Worm (Caenorhabditis elegans) whole organism, midembryonic: Measurements from ENCODE around the gene Y37E11AL.1.
A peak's percentile ranks its signal among the peaks of the same experiment; 100 is the strongest.

Source experiments
- T22C8.4 ChIP-seq: fragments of 200-800 bp; sonication (Bioruptor generic); IDR thresholded peaks from 2 replicates; pipeline ENCODE4 v1.3.6; 2022; ENCODE audit warnings: missing genetic modification characterization, missing compliant biosample characterization
- cog-1 ChIP-seq: sonication (generic microtip); optimal IDR thresholded peaks from 2 replicates; lab custom pipeline; 2016; ENCODE audit warnings: missing genetic modification characterization, missing compliant biosample characterization
- flt-1 ChIP-seq: fragments of 200-800 bp; sonication (Bioruptor generic); IDR thresholded peaks from 2 replicates; pipeline ENCODE4 v1.3.6; 2022; ENCODE audit warnings: missing genetic modification characterization, missing compliant biosample characterization
- klf-2 ChIP-seq: fragments of 200-800 bp; sonication (Bioruptor generic); conservative IDR thresholded peaks from 2 replicates; pipeline ENCODE4 v1.3.6; 2022; ENCODE audit warnings: missing genetic modification reagents, missing genetic modification characterization, missing compliant biosample characterization
- med-1 ChIP-seq: sonication (generic microtip); optimal IDR thresholded peaks from 2 replicates; lab custom pipeline; 2017; ENCODE audit warnings: missing genetic modification characterization, mild to moderate bottlenecking, missing compliant biosample characterization, antibody characterized with exemption, missing genetic modification reagents; ENCODE audit not compliant: insufficient read depth
- ref-1 ChIP-seq: fragments of 200-800 bp; sonication (Bioruptor generic); conservative IDR thresholded peaks from 2 replicates; pipeline ENCODE4 v1.3.6; 2022; ENCODE audit warnings: missing genetic modification reagents, missing genetic modification characterization, missing compliant biosample characterization
- tab-1 ChIP-seq: fragments of 200-800 bp; sonication (Bioruptor generic); IDR thresholded peaks from 2 replicates; pipeline ENCODE4 v1.3.6; 2022; ENCODE audit warnings: missing genetic modification characterization, missing compliant biosample characterization
- ztf-23 ChIP-seq: fragments of 200-800 bp; sonication (Bioruptor generic); IDR thresholded peaks from 2 replicates; pipeline ENCODE4 v1.3.6; 2022; ENCODE audit warnings: missing genetic modification reagents, missing genetic modification characterization, missing compliant biosample characterization
- ztf-29 ChIP-seq: fragments of 200-800 bp; sonication (Bioruptor generic); IDR thresholded peaks from 2 replicates; pipeline ENCODE4 v1.3.6; 2022; ENCODE audit warnings: missing genetic modification reagents, missing genetic modification characterization, missing compliant biosample characterization

Y37E11AL.1 gene

DNA sequence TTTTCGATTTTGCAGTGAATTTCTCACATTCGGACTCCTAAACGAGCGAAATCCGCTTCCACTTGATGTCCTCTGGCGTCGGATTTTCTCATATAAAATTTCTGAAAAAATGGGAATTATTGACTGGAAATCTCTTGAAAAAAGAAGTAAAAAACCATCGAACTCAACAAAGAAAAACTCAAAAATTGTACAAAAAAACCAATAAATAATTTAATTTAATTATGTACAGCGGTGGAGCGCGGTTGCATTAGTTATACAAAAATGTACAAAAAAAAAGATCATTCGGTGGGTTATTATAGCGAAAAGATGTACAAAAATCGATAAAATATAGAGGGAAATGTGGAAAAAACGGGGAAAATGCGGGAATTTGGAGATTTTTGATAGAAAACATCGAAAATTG lies 13.4 kb downstream of the Y37E11AL.1 start, which contains the start of gene Y37E11AM.4:
Gene Y37E11AM.4, minus strand, starts transcription at position 101 of the 400 bp plus-strand sequence.
- TF ChIP-seq ztf-29 (GFP tag; lab: Robert Waterston, UW), result no peak

DNA sequence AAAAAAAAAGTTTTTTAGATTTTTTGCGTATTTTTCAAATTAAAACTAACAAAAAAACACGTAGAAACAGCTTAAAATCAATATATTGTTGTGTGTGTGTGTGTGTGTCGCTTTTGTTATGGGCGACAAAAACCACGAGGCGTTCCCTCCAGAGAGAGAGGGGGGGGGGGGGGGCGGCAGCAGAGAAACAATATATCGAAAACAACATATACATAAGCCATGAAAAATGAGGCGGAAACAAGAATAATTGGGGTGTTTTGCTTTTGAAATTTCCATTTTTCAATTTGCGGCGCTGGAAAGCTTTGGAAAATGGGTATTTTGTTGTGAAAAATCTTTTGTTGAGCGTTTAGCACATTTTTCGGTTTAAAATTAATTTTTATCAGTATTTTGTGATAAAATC lies 16.1 kb downstream of the Y37E11AL.1 start, which contains the start of gene Y37E11AM.2:
Gene Y37E11AM.2, minus strand, starts transcription at position 101 of the 400 bp plus-strand sequence.
- TF ChIP-seq ztf-23 (GFP tag; lab: Robert Waterston, UW) (no peak), flt-1 (no peak), ztf-29 (GFP tag; lab: Robert Waterston, UW) (no peak), med-1 (GFP tag; lab: Kevin White, UChicago) (no peak), T22C8.4 (no peak), ref-1 (no peak), cog-1 (no peak), klf-2 (GFP tag; lab: Robert Waterston, UW) (no peak), tab-1 (GFP tag; lab: Robert Waterston, UW) (no peak)

DNA sequence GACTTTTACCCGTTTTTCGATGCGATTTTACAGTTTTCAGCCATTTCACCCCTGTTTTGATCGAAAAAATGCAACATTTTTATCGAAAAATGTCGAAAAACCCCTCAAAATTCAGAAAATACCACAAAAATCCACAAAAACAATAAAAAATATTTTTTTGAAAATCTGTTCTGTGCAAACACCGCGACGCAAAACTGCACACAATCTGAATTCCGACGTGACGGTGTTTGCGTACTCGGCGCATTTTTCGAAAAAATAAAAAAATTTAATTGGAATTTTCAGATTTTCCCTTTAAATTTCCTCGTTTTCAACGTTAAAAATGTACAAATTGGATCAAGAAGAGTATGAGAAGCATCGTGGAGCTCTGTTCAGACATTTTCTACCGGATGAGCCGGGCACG lies 16.5 kb downstream of the Y37E11AL.1 start, which contains the start of gene smgl-2:
Gene smgl-2, plus strand, starts transcription at position 320 of the 400 bp plus-strand sequence.
- TF ChIP-seq cog-1 (peak; percentile 38), ztf-29 (GFP tag; lab: Robert Waterston, UW) (no peak)

DNA sequence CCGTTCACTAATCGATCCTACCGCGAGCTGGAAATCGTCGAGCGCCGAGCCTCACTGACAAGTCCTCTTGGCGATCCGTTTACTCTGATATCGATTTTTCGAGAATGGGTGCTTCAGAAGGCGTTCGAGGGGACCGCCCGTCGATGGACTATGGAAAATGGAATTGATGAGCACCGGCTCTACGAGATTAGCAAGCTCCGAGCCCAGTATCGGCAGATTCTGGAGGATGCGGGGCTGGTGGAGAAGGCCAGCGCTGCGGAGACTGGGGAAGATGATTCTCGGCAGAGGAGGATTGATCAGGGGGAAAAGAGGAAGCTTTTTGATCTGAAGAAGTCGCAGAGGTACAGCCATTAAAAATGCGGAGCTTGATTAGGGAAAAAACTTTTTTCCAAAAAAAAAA lies 22.1 kb downstream of the Y37E11AL.1 start:
- TF ChIP-seq ztf-29 (GFP tag; lab: Robert Waterston, UW), result no peak
- TF ChIP-seq med-1 (GFP tag; lab: Kevin White, UChicago), result no peak
- no peak for TF ChIP-seq ref-1
- TF ChIP-seq ztf-23 (GFP tag; lab: Robert Waterston, UW), result no peak
- no peak for TF ChIP-seq flt-1

DNA sequence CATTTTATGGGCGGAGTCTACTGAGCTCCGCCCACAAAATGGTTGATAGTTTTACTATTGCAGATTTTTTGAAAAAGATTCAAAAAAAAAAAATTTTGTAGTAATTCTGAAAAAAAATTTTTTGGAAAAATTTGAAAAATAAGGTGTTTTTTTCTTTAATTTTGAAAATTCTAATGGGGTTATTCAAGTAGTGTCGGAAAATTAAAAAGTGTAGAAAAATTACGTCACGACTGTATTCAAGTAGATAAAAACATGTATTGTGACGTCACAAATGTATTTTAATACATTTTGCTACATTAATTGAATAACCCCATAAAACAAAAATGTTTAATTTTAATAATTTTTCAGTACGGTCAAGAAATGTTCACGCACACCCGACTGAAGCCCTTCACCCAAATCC lies 24.0 kb downstream of the Y37E11AL.1 start:
- TF ChIP-seq T22C8.4 (no peak), med-1 (GFP tag; lab: Kevin White, UChicago) (no peak), klf-2 (GFP tag; lab: Robert Waterston, UW) (no peak), ztf-29 (GFP tag; lab: Robert Waterston, UW) (no peak), cog-1 (no peak), flt-1 (no peak), tab-1 (GFP tag; lab: Robert Waterston, UW) (no peak), ztf-23 (GFP tag; lab: Robert Waterston, UW) (no peak), ref-1 (no peak)

DNA sequence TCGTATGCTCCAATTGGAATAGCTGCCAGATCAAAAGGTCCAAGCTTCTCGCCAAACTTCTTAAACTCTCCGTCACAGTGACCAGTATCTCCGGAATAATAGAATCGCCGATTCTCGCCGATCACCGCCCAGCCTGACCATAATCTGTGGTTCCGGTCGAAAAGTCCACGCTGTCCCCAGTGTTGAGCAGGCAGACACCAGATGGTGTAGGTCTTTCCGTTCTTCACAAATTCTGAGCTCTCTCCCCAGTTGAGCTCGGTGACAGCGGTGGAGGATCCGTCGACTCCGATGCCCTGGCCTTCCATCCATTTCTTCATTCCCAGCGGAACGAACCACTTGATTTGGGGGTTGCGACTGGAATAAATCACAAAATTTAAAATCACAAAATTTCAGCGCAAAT lies 26.9 kb downstream of the Y37E11AL.1 start:
- TF ChIP-seq flt-1 (no peak), klf-2 (GFP tag; lab: Robert Waterston, UW) (no peak), cog-1 (no peak), ztf-23 (GFP tag; lab: Robert Waterston, UW) (no peak), T22C8.4 (no peak), med-1 (GFP tag; lab: Kevin White, UChicago) (no peak), ref-1 (no peak), tab-1 (GFP tag; lab: Robert Waterston, UW) (no peak), ztf-29 (GFP tag; lab: Robert Waterston, UW) (no peak)

DNA sequence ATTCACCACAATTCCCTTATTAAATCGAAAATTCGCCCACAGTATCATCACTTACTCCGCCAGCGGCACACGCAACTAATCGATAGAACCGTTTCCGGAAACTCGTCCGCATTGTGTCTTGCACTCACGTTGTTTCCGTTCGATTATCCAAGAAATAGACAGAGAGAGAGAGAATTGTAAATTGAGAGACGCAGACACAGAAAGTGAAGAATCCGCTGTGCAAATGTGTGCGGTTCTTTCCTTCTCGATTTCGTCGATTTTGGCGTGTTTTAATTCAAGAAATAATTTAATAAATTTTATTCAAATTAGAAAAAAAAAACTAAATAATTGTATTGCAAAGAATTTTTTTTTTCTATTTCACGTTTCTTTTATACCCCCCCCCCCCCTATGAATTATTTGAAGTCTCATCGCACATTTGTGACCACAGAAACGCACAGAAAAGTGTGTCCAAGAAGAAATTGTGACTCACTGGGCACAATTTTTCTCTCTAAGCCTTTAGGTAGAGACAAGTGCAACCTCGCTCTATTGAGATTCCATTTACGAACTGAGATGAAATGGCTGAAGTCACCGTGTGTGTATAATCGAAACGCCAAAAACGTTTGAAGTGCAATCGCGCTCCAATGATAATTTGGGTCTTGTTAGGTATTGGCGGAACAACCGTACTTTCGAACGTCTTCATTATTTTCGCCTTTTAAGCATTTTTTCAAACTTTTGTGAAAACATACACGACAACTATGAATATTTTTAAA lies 29.5 kb downstream of the Y37E11AL.1 start, which contains the start of gene nape-2:
Gene nape-2, minus strand, starts transcription at position 271 of the 749 bp plus-strand sequence.
- no peak for TF ChIP-seq flt-1
- TF ChIP-seq T22C8.4, result peak; percentile 36; the same call in 1 of the 2 replicates

DNA sequence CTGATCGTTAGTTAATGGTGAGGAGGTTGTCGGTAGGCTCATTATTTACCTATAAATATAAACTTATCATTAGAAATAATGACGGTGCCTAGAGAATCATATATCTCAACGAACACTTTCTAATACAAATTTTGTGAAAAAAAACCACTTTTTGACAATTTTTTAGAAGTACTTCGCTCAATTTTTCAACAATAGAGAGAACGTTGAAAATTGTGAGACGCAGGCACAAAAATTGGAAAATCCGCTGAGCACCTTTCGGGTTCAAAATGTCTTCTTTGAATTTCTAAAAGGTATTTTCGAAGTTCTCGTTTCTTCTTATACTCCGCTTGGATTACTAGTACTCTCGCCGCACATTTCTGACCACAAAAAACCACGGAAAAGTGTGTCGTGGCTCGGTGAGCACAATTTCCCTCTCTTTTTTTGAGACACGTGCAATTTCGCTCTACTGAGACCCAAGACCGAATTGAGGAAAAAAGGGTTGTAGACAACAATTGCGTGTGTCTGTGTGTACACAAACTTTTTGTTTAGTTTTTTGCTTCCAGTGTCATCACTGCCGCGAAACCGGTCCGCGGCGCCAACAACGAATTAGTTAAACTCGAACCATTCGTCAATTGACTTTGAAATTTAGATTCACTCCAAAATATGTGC lies 31.7 kb downstream of the Y37E11AL.1 start, which contains the start of gene nape-1:
Gene nape-1, minus strand, starts transcription at position 51 of the 648 bp plus-strand sequence.
- no peak for TF ChIP-seq T22C8.4
- no peak for TF ChIP-seq tab-1 (GFP tag; lab: Robert Waterston, UW)
- no peak for TF ChIP-seq ztf-29 (GFP tag; lab: Robert Waterston, UW)
- TF ChIP-seq med-1 (GFP tag; lab: Kevin White, UChicago), result no peak
- TF ChIP-seq klf-2 (GFP tag; lab: Robert Waterston, UW), result no peak
- no peak for TF ChIP-seq ztf-23 (GFP tag; lab: Robert Waterston, UW)
- TF ChIP-seq flt-1, result no peak
- no peak for TF ChIP-seq cog-1
- no peak for TF ChIP-seq ref-1

DNA sequence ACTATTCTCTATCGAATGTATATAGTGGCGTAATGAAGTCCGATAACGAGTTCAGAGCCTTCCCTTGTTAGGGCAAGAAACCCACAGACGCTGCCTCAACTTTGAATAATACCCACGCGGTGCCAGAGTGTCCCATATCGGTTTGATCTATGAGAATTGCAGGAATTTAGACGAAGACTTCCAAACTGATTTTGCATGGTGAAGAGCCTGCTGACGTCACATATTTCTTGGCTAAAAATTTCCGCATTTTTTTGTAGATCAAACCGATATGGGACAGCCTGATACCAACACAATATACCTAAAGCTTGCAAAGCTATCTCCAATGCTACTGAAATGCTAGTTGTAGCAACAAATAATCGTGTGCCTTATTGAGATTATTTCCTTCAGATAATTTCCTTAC lies 32.6 kb downstream of the Y37E11AL.1 start:
- no peak for TF ChIP-seq ref-1
- no peak for TF ChIP-seq ztf-29 (GFP tag; lab: Robert Waterston, UW)
- TF ChIP-seq tab-1 (GFP tag; lab: Robert Waterston, UW), result no peak
- TF ChIP-seq med-1 (GFP tag; lab: Kevin White, UChicago), result no peak
- no peak for TF ChIP-seq flt-1
- no peak for TF ChIP-seq ztf-23 (GFP tag; lab: Robert Waterston, UW)
- TF ChIP-seq klf-2 (GFP tag; lab: Robert Waterston, UW), result no peak
- TF ChIP-seq cog-1, result no peak
- TF ChIP-seq T22C8.4, result no peak

DNA sequence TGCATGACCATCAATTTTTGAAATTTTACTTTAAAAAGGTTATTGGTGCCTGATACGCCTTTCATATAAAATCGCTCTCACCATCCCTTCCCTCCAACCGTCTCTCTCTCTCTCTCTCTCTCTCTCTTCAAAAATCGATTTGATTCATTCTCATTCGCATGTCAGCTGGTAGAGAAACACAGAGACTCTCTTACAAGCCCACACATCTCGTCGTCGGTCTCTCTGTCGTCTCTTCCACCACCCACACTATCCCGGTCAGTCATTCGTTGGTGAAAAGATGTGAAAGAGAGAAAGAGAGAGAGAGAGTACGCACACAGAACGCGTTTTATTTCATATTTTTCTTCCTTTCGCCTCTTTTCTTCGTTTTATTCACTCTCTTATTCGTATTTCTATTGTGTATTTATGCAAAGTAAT lies 33.1 kb downstream of the Y37E11AL.1 start:
- peak; percentile 85 for TF ChIP-seq T22C8.4
- no peak for TF ChIP-seq klf-2 (GFP tag; lab: Robert Waterston, UW)
- peak; percentile 79 for TF ChIP-seq cog-1
- no peak for TF ChIP-seq tab-1 (GFP tag; lab: Robert Waterston, UW)
- 0 out of 2 replicates have a peak, but pooled peaks have one; percentile 47 for TF ChIP-seq flt-1
